Fruit fly (Drosophila melanogaster) whole organism, pupa: ENCODE measurements around the gene Tat.
A peak's percentile ranks its signal among the peaks of the same experiment; 100 is the strongest.

ENCODE experiments used
- CG10348 ChIP-seq: fragments of 200-800 bp; sonication (Bioruptor generic); IDR thresholded peaks from 2 replicates; pipeline ENCODE4 v1.3.6; 2022; ENCODE audit warnings: missing biosample characterization, missing genetic modification characterization
- CG12605 ChIP-seq: fragments of 200-800 bp; sonication (Bioruptor generic); IDR thresholded peaks from 2 replicates; pipeline ENCODE4 v1.3.6; 2022; ENCODE audit warnings: missing biosample characterization, missing genetic modification characterization
- CG13204 ChIP-seq: fragments of 200-800 bp; sonication (Bioruptor generic); optimal IDR thresholded peaks from 2 replicates; lab custom pipeline; 2018; ENCODE audit warnings: missing biosample characterization, mild to moderate bottlenecking, missing genetic modification characterization, moderate library complexity
- CG14655 ChIP-seq: fragments of 200-800 bp; sonication (Bioruptor generic); optimal IDR thresholded peaks from 3 replicates; lab custom pipeline; 2017; ENCODE audit warnings: mild to moderate bottlenecking, missing biosample characterization, missing genetic modification reagents, missing genetic modification characterization
- CG15710 ChIP-seq: fragments of 200-800 bp; sonication (Bioruptor generic); optimal IDR thresholded peaks from 2 replicates; lab custom pipeline; 2018; ENCODE audit warnings: missing biosample characterization, mild to moderate bottlenecking, missing genetic modification characterization, moderate library complexity
- CG17806 ChIP-seq: fragments of 200-800 bp; sonication (Bioruptor generic); optimal IDR thresholded peaks from 2 replicates; lab custom pipeline; 2018; ENCODE audit warnings: missing biosample characterization, mild to moderate bottlenecking, missing genetic modification characterization, moderate library complexity
- CG32121 ChIP-seq: fragments of 200-800 bp; sonication (Bioruptor generic); IDR thresholded peaks from 2 replicates; pipeline ENCODE4 v1.3.6; 2022; ENCODE audit warnings: missing biosample characterization, missing genetic modification characterization
- CG34367 ChIP-seq: fragments of 200-800 bp; sonication (Bioruptor generic); optimal IDR thresholded peaks from 2 replicates; lab custom pipeline; 2018; ENCODE audit warnings: missing biosample characterization, mild to moderate bottlenecking, missing genetic modification characterization
- CG4496 ChIP-seq: fragments of 200-800 bp; sonication (Bioruptor generic); IDR thresholded peaks from 3 replicates; pipeline ENCODE4 v1.3.6; 2022; ENCODE audit warnings: missing biosample characterization, missing genetic modification characterization
- CG8159 ChIP-seq: fragments of 200-800 bp; sonication (Bioruptor generic); optimal IDR thresholded peaks from 3 replicates; lab custom pipeline; 2018; ENCODE audit warnings: missing biosample characterization, mild to moderate bottlenecking, missing genetic modification characterization, moderate library complexity
- CG8301 ChIP-seq: fragments of 200-800 bp; sonication (Bioruptor generic); optimal IDR thresholded peaks from 2 replicates; lab custom pipeline; 2018; ENCODE audit warnings: missing biosample characterization, mild to moderate bottlenecking, missing genetic modification characterization
- CG9948 ChIP-seq: fragments of 200-800 bp; sonication (Bioruptor generic); optimal IDR thresholded peaks from 2 replicates; lab custom pipeline; 2018; ENCODE audit warnings: missing biosample characterization, mild to moderate bottlenecking, missing genetic modification characterization, moderate library complexity
- D1 ChIP-seq: fragments of 200-800 bp; sonication (Bioruptor generic); optimal IDR thresholded peaks from 2 replicates; lab custom pipeline; 2018; ENCODE audit warnings: missing biosample characterization, mild to moderate bottlenecking, missing genetic modification characterization, moderate library complexity
- EcR ChIP-seq: fragments of 200-800 bp; sonication (Bioruptor generic); optimal IDR thresholded peaks from 3 replicates; lab custom pipeline; 2019; ENCODE audit warnings: missing biosample characterization, missing genetic modification characterization, mild to moderate bottlenecking, moderate library complexity, missing genetic modification reagents
- Ets98B ChIP-seq: fragments of 200-800 bp; sonication (Bioruptor generic); IDR thresholded peaks from 2 replicates; pipeline ENCODE4 v1.3.6; 2022; ENCODE audit warnings: missing biosample characterization, missing genetic modification characterization
- Pif1A ChIP-seq: fragments of 200-800 bp; sonication (Bioruptor generic); optimal IDR thresholded peaks from 3 replicates; lab custom pipeline; 2016; ENCODE audit warnings: missing biosample characterization, missing genetic modification characterization
- Pif1B ChIP-seq: fragments of 200-800 bp; sonication (Bioruptor generic); optimal IDR thresholded peaks from 3 replicates; lab custom pipeline; 2016; ENCODE audit warnings: missing biosample characterization, missing genetic modification characterization
- Snoo ChIP-seq: fragments of 200-800 bp; sonication (Bioruptor generic); optimal IDR thresholded peaks from 3 replicates; lab custom pipeline; 2017; ENCODE audit warnings: missing biosample characterization, mild to moderate bottlenecking, missing genetic modification characterization, inconsistent platforms
- fd96Ca ChIP-seq: fragments of 200-800 bp; sonication (Bioruptor generic); IDR thresholded peaks from 3 replicates; pipeline ENCODE4 v1.3.6; 2022; ENCODE audit warnings: missing biosample characterization, missing genetic modification characterization
- gl ChIP-seq: fragments of 200-800 bp; sonication (Bioruptor generic); optimal IDR thresholded peaks from 2 replicates; lab custom pipeline; 2018; ENCODE audit warnings: missing biosample characterization, mild to moderate bottlenecking, missing genetic modification characterization
- rn ChIP-seq: fragments of 200-800 bp; sonication (Bioruptor generic); IDR thresholded peaks from 2 replicates; pipeline ENCODE4 v1.3.6; 2022; ENCODE audit warnings: missing biosample characterization, missing genetic modification characterization

Tat gene

DNA sequence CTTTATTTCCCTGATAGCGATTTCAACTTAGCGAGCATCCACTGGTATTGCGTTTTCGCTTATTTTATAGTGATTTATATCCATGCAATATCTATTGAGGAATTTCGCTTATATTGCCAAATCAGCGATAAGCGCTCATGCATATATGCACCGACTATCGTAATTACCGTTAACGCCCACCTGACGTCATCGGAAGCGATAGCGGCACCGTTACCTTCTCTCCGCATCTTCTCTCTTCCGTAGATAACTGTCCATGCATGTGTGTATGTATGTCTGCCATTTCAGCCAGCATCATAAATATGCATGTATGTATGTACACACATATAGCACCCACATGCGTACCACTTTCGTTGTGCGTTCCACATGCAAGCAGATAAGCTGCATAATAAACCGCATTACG lies 39.8 kb upstream of the Tat start:
- TF ChIP-seq rn (GFP tag; lab: Robert Waterston, UW) (no peak), CG13204 (GFP tag; lab: Kevin White, UChicago) (peak; percentile 7), CG9948 (no peak), gl (tag; lab: Kevin White, UChicago) (no peak), CG15710 (tag; lab: Kevin White, UChicago) (no peak), CG8159 (tag; lab: Kevin White, UChicago) (no peak)

dm6 chrX:14221995-14222394 lies 39.0 kb upstream of the Tat start:
- TF ChIP-seq CG17806 (tag; lab: Kevin White, UChicago) (no peak), Pif1A (GFP tag; lab: Kevin White, UChicago) (no peak), CG32121 (GFP tag; lab: Robert Waterston, UW) (no peak), rn (GFP tag; lab: Robert Waterston, UW) (no peak), CG8159 (tag; lab: Kevin White, UChicago) (no peak), EcR (GFP tag; lab: Kevin White, UChicago) (no peak), Snoo (tag; lab: Kevin White, UChicago) (no peak), fd96Ca (GFP tag; lab: Robert Waterston, UW) (no peak), CG4496 (GFP tag; lab: Robert Waterston, UW) (no peak), CG12605 (GFP tag; lab: Robert Waterston, UW) (no peak), CG10348 (GFP tag; lab: Robert Waterston, UW) (no peak), CG9948 (no peak)

- TF ChIP-seq CG8301 (tag; lab: Kevin White, UChicago) (no peak), Snoo (tag; lab: Kevin White, UChicago) (no peak), CG34367 (tag; lab: Kevin White, UChicago) (no peak), CG10348 (GFP tag; lab: Robert Waterston, UW) (no peak), rn (GFP tag; lab: Robert Waterston, UW) (no peak), Pif1B (GFP tag; lab: Kevin White, UChicago) (no peak)
Observed at dm6 chrX:14225665-14226064, 35.4 kb upstream of the Tat start, which contains the start of gene CG11674. Gene CG11674, minus strand, starts transcription at chrX:14225879.

dm6 chrX:14226093-14226492 lies 34.9 kb upstream of the Tat start, which contains the start of gene mRpL38:
Gene mRpL38, plus strand, starts transcription at chrX:14226289.
- TF ChIP-seq CG14655 (GFP tag; lab: Kevin White, UChicago) (no peak), Pif1A (GFP tag; lab: Kevin White, UChicago) (no peak)

- TF ChIP-seq CG4496 (GFP tag; lab: Robert Waterston, UW) (no peak), rn (GFP tag; lab: Robert Waterston, UW) (no peak), CG32121 (GFP tag; lab: Robert Waterston, UW) (no peak), Snoo (tag; lab: Kevin White, UChicago) (no peak)
Observed at dm6 chrX:14227043-14227442, 34.0 kb upstream of the Tat start.

dm6 chrX:14233843-14234337 lies 27.1 kb upstream of the Tat start, which contains the start of gene CG42271:
Gene CG42271, minus strand, starts transcription at chrX:14234066.
- TF ChIP-seq CG13204 (GFP tag; lab: Kevin White, UChicago): no peak
- TF ChIP-seq CG8301 (tag; lab: Kevin White, UChicago): no peak
- peak; percentile 28 for TF ChIP-seq CG15710 (tag; lab: Kevin White, UChicago)
- no peak for TF ChIP-seq CG32121 (GFP tag; lab: Robert Waterston, UW)
- peak; percentile 9 for TF ChIP-seq CG17806 (tag; lab: Kevin White, UChicago)
- peak; percentile 8 for TF ChIP-seq Snoo (tag; lab: Kevin White, UChicago)
- TF ChIP-seq Pif1A (GFP tag; lab: Kevin White, UChicago): no peak
- no peak for TF ChIP-seq CG4496 (GFP tag; lab: Robert Waterston, UW)

dm6 chrX:14234468-14234867 lies 26.6 kb upstream of the Tat start:
- TF ChIP-seq Snoo (tag; lab: Kevin White, UChicago): peak; percentile 22
- TF ChIP-seq Ets98B (GFP tag; lab: Robert Waterston, UW): no peak
- no peak for TF ChIP-seq CG15710 (tag; lab: Kevin White, UChicago)
- 0 out of 2 replicates have a peak, but pooled peaks have one; percentile 20 for TF ChIP-seq CG12605 (GFP tag; lab: Robert Waterston, UW)

DNA sequence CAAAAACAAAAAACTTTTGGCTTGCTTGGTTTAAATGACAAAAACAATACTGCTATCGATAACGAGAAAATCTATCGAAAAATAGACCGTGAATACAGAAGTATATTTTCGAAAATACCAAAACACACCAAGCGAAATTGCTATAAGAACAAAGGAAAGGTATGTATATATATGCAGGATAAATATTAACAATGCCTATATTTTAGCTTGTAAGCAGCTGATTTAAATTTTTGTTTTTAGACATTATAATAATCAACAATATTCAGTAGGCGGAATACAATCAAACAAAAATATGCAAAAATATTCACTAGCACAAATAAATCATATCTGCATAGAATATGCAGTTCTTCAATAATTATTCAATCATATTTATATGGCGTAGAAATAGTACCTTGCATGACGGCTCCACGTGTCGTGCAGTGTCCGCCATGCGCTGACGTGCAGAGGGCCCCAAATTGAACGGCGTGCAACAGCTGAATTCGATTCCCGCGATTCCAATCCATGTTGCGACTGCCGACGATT lies 23.1 kb upstream of the Tat start, which contains the start of the genes Fbxl4 and Dus2:
Gene Fbxl4, minus strand, starts transcription at position 51 of the 522 bp plus-strand sequence.
Gene Dus2, plus strand, starts transcription at position 116 of the 522 bp plus-strand sequence.
- TF ChIP-seq CG4496 (GFP tag; lab: Robert Waterston, UW) (peak; percentile 91), Ets98B (GFP tag; lab: Robert Waterston, UW) (peak; percentile 89), gl (tag; lab: Kevin White, UChicago) (peak; percentile 64), CG32121 (GFP tag; lab: Robert Waterston, UW) (peak; percentile 87), CG12605 (GFP tag; lab: Robert Waterston, UW) (0 out of 2 replicates have a peak, but pooled peaks have one; percentile 48), fd96Ca (GFP tag; lab: Robert Waterston, UW) (peak; percentile 91), D1 (tag; lab: Kevin White, UChicago) (no peak), CG10348 (GFP tag; lab: Robert Waterston, UW) (peak; percentile 41; the same call in 1 of the 2 replicates), CG8301 (tag; lab: Kevin White, UChicago) (peak; percentile 81), CG34367 (tag; lab: Kevin White, UChicago) (peak; percentile 84), Pif1A (GFP tag; lab: Kevin White, UChicago) (no peak), CG9948 (peak; percentile 81), CG17806 (tag; lab: Kevin White, UChicago) (peak; percentile 83), CG14655 (GFP tag; lab: Kevin White, UChicago) (no peak), rn (GFP tag; lab: Robert Waterston, UW) (peak; percentile 49; the same call in 1 of the 2 replicates), EcR (GFP tag; lab: Kevin White, UChicago) (no peak), CG8159 (tag; lab: Kevin White, UChicago) (peak; percentile 88), Snoo (tag; lab: Kevin White, UChicago) (peak; percentile 66), CG13204 (GFP tag; lab: Kevin White, UChicago) (no peak), Pif1B (GFP tag; lab: Kevin White, UChicago) (peak; percentile 64), CG15710 (tag; lab: Kevin White, UChicago) (peak; percentile 87)
